Worm (Caenorhabditis elegans) whole organism, L4 larva: ENCODE measurements around the gene W02A2.12.

Experiments used
- R02D3.7 ChIP-seq: fragments of 150-350 bp; sonication (generic microtip); optimal IDR thresholded peaks from 3 replicates; lab custom pipeline; 2014; ENCODE audit warnings: missing biosample characterization, missing genetic modification characterization
- T26A8.4 ChIP-seq: fragments of 200-800 bp; sonication (Bioruptor generic); IDR thresholded peaks from 2 replicates; pipeline ENCODE4 v1.3.6; 2022; ENCODE audit warnings: missing genetic modification characterization, missing compliant biosample characterization
- Y48G9A.11 ChIP-seq: fragments of 200-800 bp; sonication (Bioruptor generic); IDR thresholded peaks from 2 replicates; pipeline ENCODE4 v1.3.6; 2022; ENCODE audit warnings: missing genetic modification reagents, missing genetic modification characterization, missing compliant biosample characterization
- ceh-62 ChIP-seq: sonication (generic microtip); optimal IDR thresholded peaks from 2 replicates; lab custom pipeline; 2017; ENCODE audit warnings: missing biosample characterization, missing genetic modification characterization
- daf-16 ChIP-seq, 3 experiments: sonication (generic microtip); optimal IDR thresholded peaks; 2 replicates each; lab custom pipeline; 2016 to 2017; ENCODE audit warnings: missing genetic modification characterization in 3 of 3, missing genetic modification reagents in 3 of 3, mild to moderate bottlenecking in 2 of 3, missing compliant biosample characterization in 2 of 3, missing biosample characterization in 1 of 3, moderate library complexity in 1 of 3
- dmd-6 ChIP-seq: fragments of 200-800 bp; sonication (Bioruptor generic); IDR thresholded peaks from 2 replicates; pipeline ENCODE4 v1.3.6; 2022; ENCODE audit warnings: missing genetic modification reagents, missing genetic modification characterization, missing compliant biosample characterization
- dmd-8 ChIP-seq: fragments of 200-800 bp; sonication (Bioruptor generic); IDR thresholded peaks from 2 replicates; pipeline ENCODE4 v1.3.6; 2022; ENCODE audit warnings: missing genetic modification characterization, missing compliant biosample characterization
- duxl-1 ChIP-seq: sonication (generic microtip); optimal IDR thresholded peaks from 2 replicates; lab custom pipeline; 2016; ENCODE audit warnings: mild to moderate bottlenecking, missing genetic modification characterization, moderate library complexity, missing compliant biosample characterization; ENCODE audit not compliant: poor library complexity
- dve-1 ChIP-seq: sonication (generic microtip); optimal IDR thresholded peaks from 2 replicates; lab custom pipeline; 2017; ENCODE audit warnings: antibody characterized with exemption, mild to moderate bottlenecking, missing genetic modification characterization, missing compliant biosample characterization; ENCODE audit not compliant: insufficient read depth
- hif-1 ChIP-seq, 2 experiments: sonication (generic microtip); optimal IDR thresholded peaks; 2 replicates each; lab custom pipeline; 2016 to 2017; ENCODE audit warnings: missing compliant biosample characterization in 2 of 2, missing genetic modification characterization in 2 of 2, missing genetic modification reagents in 2 of 2, missing genotype in 2 of 2, mild to moderate bottlenecking in 1 of 2
- hlh-11 ChIP-seq: fragments of 200-800 bp; sonication (Bioruptor generic); optimal IDR thresholded peaks from 2 replicates; lab custom pipeline; 2018; ENCODE audit warnings: mild to moderate bottlenecking, missing genetic modification characterization, missing compliant biosample characterization
- hlh-30 ChIP-seq: sonication (generic microtip); optimal IDR thresholded peaks from 2 replicates; lab custom pipeline; 2017; ENCODE audit warnings: antibody characterized with exemption, mild to moderate bottlenecking, missing genetic modification characterization, missing compliant biosample characterization; ENCODE audit not compliant: insufficient read depth
- hmg-1.1 ChIP-seq: fragments of 200-800 bp; sonication (Bioruptor generic); IDR thresholded peaks from 2 replicates; pipeline ENCODE4 v1.3.6; 2022; ENCODE audit warnings: missing genetic modification reagents, missing genetic modification characterization, missing compliant biosample characterization
- lin-1 ChIP-seq: fragments of 200-800 bp; sonication (Bioruptor generic); IDR thresholded peaks from 2 replicates; pipeline ENCODE4 v1.3.6; 2022; ENCODE audit warnings: missing genetic modification reagents, missing genetic modification characterization, missing compliant biosample characterization
- lin-15B ChIP-seq: fragments of 150-350 bp; sonication (generic microtip); optimal IDR thresholded peaks from 3 replicates; lab custom pipeline; 2014; ENCODE audit warnings: missing biosample characterization, missing genetic modification characterization
- lir-3 ChIP-seq: sonication (generic microtip); optimal IDR thresholded peaks from 2 replicates; lab custom pipeline; 2016; ENCODE audit warnings: mild to moderate bottlenecking, missing genetic modification characterization, missing compliant biosample characterization
- mxl-2 ChIP-seq: fragments of 200-800 bp; sonication (Bioruptor generic); conservative IDR thresholded peaks from 2 replicates; pipeline ENCODE4 v1.3.6; 2022; ENCODE audit warnings: missing genetic modification reagents, missing genetic modification characterization, missing compliant biosample characterization
- mxl-3 ChIP-seq: fragments of 200-800 bp; sonication (Bioruptor generic); optimal IDR thresholded peaks from 2 replicates; lab custom pipeline; 2018; ENCODE audit warnings: mild to moderate bottlenecking, missing genetic modification characterization, missing compliant biosample characterization
- nhr-111 ChIP-seq: fragments of 200-800 bp; sonication (Bioruptor generic); optimal IDR thresholded peaks from 2 replicates; lab custom pipeline; 2018; ENCODE audit warnings: mild to moderate bottlenecking, missing genetic modification characterization, missing compliant biosample characterization
- nhr-28 ChIP-seq: fragments of 150-350 bp; optimal IDR thresholded peaks from 2 replicates; lab custom pipeline; 2014; ENCODE audit warnings: missing biosample characterization, missing genetic modification characterization
- nhr-77 ChIP-seq: fragments of 150-350 bp; optimal IDR thresholded peaks from 2 replicates; lab custom pipeline; 2014; ENCODE audit warnings: missing biosample characterization, missing genetic modification characterization
- php-3 ChIP-seq: fragments of 200-800 bp; sonication (Bioruptor generic); IDR thresholded peaks from 2 replicates; pipeline ENCODE4 v1.3.6; 2022; ENCODE audit warnings: missing genetic modification reagents, missing genetic modification characterization, missing compliant biosample characterization
- pqm-1 ChIP-seq: sonication (generic microtip); optimal IDR thresholded peaks from 2 replicates; lab custom pipeline; 2017; ENCODE audit warnings: missing biosample characterization, missing genetic modification characterization
- rbr-2 ChIP-seq: sonication (generic microtip); optimal IDR thresholded peaks from 2 replicates; lab custom pipeline; 2016; ENCODE audit warnings: missing genotype, missing genetic modification characterization, missing compliant biosample characterization
- sdz-12 ChIP-seq: fragments of 200-800 bp; sonication (Bioruptor generic); optimal IDR thresholded peaks from 2 replicates; lab custom pipeline; 2018; ENCODE audit warnings: mild to moderate bottlenecking, missing genetic modification characterization, missing compliant biosample characterization
- set-16 ChIP-seq: fragments of 200-800 bp; sonication (Bioruptor generic); IDR thresholded peaks from 2 replicates; pipeline ENCODE4 v1.3.6; 2022; ENCODE audit warnings: missing genetic modification reagents, missing genetic modification characterization, missing compliant biosample characterization
- tag-97 ChIP-seq: fragments of 200-800 bp; sonication (Bioruptor generic); IDR thresholded peaks from 2 replicates; pipeline ENCODE4 v1.3.6; 2022; ENCODE audit warnings: missing genetic modification characterization, missing compliant biosample characterization
- tra-1 ChIP-seq: fragments of 200-800 bp; sonication (Bioruptor generic); IDR thresholded peaks from 2 replicates; pipeline ENCODE4 v1.3.6; 2022; ENCODE audit warnings: missing genetic modification reagents, missing genetic modification characterization, missing compliant biosample characterization
- unc-39 ChIP-seq: sonication (generic microtip); optimal IDR thresholded peaks from 2 replicates; lab custom pipeline; 2017; ENCODE audit warnings: missing biosample characterization, missing genetic modification characterization
- unc-62 ChIP-seq, 3 experiments: fragments of 150-350 bp in 1 of 3; sonication (generic microtip); optimal IDR thresholded peaks in 2 of 3; peaks in 1 of 3; 1 replicate in 1 of 3; 2 replicates in 2 of 3; lab custom pipeline; 2014 to 2017; ENCODE audit warnings: missing biosample characterization in 3 of 3, missing genetic modification characterization in 3 of 3, missing genetic modification reagents in 3 of 3, missing genotype in 1 of 3
- zip-2 ChIP-seq: fragments of 150-350 bp; optimal IDR thresholded peaks from 2 replicates; lab custom pipeline; 2014; ENCODE audit warnings: missing biosample characterization, missing genetic modification characterization
- ztf-7 ChIP-seq: fragments of 150-350 bp; optimal IDR thresholded peaks from 2 replicates; lab custom pipeline; 2014; ENCODE audit warnings: missing biosample characterization, missing genetic modification characterization

W02A2.12 gene

ce11 chrIV:13342555-13342954, 6.1 kb downstream of the W02A2.12 start, which contains the start of gene W02A2.5:
TSS of gene W02A2.5 (plus strand) at chrIV:13342855.
- TF ChIP-seq tra-1 (GFP tag; lab: Robert Waterston, UW) (no peak), mxl-2 (GFP tag; lab: Robert Waterston, UW) (no peak), nhr-111 (no peak), unc-62 (GFP tag; optimal IDR thresholded peaks at IDR 0.05 in 1 of 2; lab: Kevin White, UChicago) (peak in 1 of 2 experiments; percentile 62), unc-62 (tag; optimal IDR thresholded peaks at IDR 0.05; lab: Kevin White, UChicago) (no peak), R02D3.7 (tag; lab: Kevin White, UChicago) (no peak)

- TF ChIP-seq unc-39 (no peak), T26A8.4 (peak; percentile 28), dve-1 (tag; lab: Kevin White, UChicago) (peak; percentile 41), ztf-7 (tag; lab: Kevin White, UChicago) (no peak), sdz-12 (GFP tag; lab: Kevin White, UChicago) (no peak), rbr-2 (tag; lab: Kevin White, UChicago) (no peak), mxl-2 (GFP tag; lab: Robert Waterston, UW) (no peak), hlh-11 (tag; lab: Kevin White, UChicago) (peak; percentile 16), pqm-1 (tag; lab: Kevin White, UChicago) (peak; percentile 11), lir-3 (tag; lab: Kevin White, UChicago) (no peak), lin-1 (GFP tag; lab: Robert Waterston, UW) (no peak), unc-62 (GFP tag; optimal IDR thresholded peaks at IDR 0.05 in 1 of 2; lab: Kevin White, UChicago) (peak in 1 of 2 experiments; percentile 76), unc-62 (tag; optimal IDR thresholded peaks at IDR 0.05; lab: Kevin White, UChicago) (no peak), hlh-30 (peak; percentile 48), daf-16 (GFP tag; optimal IDR thresholded peaks at IDR 0.05; lab: Kevin White, UChicago) (no peak), daf-16 (tag; optimal IDR thresholded peaks at IDR 0.05; lab: Kevin White, UChicago) (peak; percentile 11), dmd-6 (peak; percentile 53), hif-1 (tag; optimal IDR thresholded peaks at IDR 0.05; lab: Kevin White, UChicago) (peak in 1 of 2 experiments; percentile 27), nhr-28 (tag; lab: Kevin White, UChicago) (peak; percentile 77), php-3 (GFP tag; lab: Robert Waterston, UW) (0 out of 2 replicates have a peak, but pooled peaks have one; percentile 29), nhr-77 (tag; lab: Kevin White, UChicago) (peak; percentile 0)
- TF ChIP-seq, all 104 proteins: peak for 12
These were observed 14.3 kb downstream of the W02A2.12 start for ce11 chrIV:13334287-13334686.

- TF ChIP-seq set-16 (GFP tag; lab: Robert Waterston, UW) (peak; percentile 85), dmd-8 (GFP tag; lab: Robert Waterston, UW) (no peak)
- TF ChIP-seq, all 104 proteins: peak for 1
These were observed 17.3 kb downstream of the W02A2.12 start, which contains the start of gene pqn-74 for ce11 chrIV:13331285-13331684. TSS of gene pqn-74 (minus strand) at chrIV:13331406.

- TF ChIP-seq ceh-62 = no peak
- peak; percentile 57 for TF ChIP-seq set-16 (GFP tag; lab: Robert Waterston, UW)
- no peak for TF ChIP-seq duxl-1 (tag; lab: Kevin White, UChicago)
- no peak for TF ChIP-seq Y48G9A.11 (GFP tag; lab: Robert Waterston, UW)
- no peak for TF ChIP-seq hlh-11 (tag; lab: Kevin White, UChicago)
- 0 out of 2 replicates have a peak, but pooled peaks have one; percentile 18 for TF ChIP-seq hmg-1.1 (GFP tag; lab: Robert Waterston, UW)
- TF ChIP-seq lin-15B (tag; lab: Kevin White, UChicago) = no peak
- TF ChIP-seq R02D3.7 (tag; lab: Kevin White, UChicago) = no peak
- peak; percentile 12 for TF ChIP-seq mxl-3 (GFP tag; lab: Kevin White, UChicago)
- TF ChIP-seq zip-2 (tag; lab: Kevin White, UChicago) = no peak
- TF ChIP-seq tag-97 (GFP tag; lab: Robert Waterston, UW) = no peak
These were observed 18.1 kb downstream of the W02A2.12 start for ce11 chrIV:13330547-13330946.
